Worm (Caenorhabditis elegans): ENCODE measurements around the gene slfl-5.

slfl-5 gene

DNA sequence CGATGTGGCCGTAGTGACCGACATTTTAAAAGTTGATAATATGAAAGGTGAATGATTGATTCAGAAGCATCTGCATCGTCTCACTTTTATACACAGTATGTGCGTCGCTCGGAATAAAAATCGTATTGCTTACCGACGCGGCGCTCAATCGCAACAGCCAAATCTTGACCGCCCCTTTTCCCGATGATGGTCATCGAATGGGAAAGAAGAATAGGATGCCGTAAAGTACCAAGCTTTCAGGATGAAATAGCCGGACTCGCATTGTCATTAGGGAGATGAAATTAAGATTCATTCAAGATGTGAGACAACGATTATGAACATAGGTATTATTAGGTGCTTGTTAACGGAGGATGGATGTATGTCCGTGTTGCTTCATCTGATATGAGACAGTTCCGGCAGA lies 46.3 kb downstream of the slfl-5 start, which contains the start of gene lon-3:
Gene lon-3 (minus strand): TSS at position 101 of the 400 bp plus-strand sequence.
- TF ChIP-seq dao-5 (tag; optimal IDR thresholded peaks at IDR 0.05) (no peak), him-1 (tag; optimal IDR thresholded peaks at IDR 0.05) (no peak), W03F9.2 (tag; optimal IDR thresholded peaks at IDR 0.05) (no peak)

DNA sequence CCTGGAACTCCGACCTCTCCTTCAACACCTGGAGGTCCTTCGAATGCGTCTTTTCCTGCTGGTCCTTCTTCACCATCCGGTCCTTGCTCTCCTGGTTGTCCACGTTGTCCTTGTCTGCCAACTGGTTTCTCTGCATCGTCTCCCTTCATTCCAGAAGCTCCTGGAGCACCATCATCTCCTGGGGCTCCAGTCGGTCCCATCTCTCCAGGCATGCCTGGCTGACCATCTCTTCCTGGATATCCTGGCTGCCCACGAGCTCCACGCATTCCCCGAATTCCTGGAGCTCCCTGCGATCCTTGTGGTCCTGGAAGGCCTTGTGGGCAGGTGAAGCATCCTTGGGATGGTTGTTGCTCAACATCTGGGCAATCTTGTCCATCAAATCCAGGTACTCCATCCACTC lies 47.1 kb downstream of the slfl-5 start:
- TF ChIP-seq W03F9.2 (tag; optimal IDR thresholded peaks at IDR 0.05) (no peak), dao-5 (tag; optimal IDR thresholded peaks at IDR 0.05) (no peak), him-1 (tag; optimal IDR thresholded peaks at IDR 0.05) (no peak)

DNA sequence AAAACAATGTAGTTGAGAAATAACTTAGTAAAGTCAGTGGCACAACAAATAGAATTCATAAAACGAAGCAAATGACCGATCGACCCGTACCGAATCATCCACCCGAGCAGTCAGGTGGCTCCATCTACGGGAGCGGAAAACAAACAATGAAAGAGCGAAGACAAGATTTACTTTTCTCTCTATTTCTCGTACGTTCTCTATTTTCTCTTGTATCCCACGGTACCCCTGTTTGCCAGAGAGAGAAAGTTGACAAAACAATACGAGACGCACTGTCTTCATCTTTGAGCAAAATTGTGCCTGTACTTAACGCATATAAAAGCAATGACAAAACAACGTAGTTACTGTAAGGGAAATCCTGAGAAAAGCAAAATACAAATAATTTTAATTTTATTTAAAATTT lies 48.2 kb downstream of the slfl-5 start:
- TF ChIP-seq W03F9.2 (tag; optimal IDR thresholded peaks at IDR 0.05) = no peak
- TF ChIP-seq dao-5 (tag; optimal IDR thresholded peaks at IDR 0.05) = no peak
- TF ChIP-seq him-1 (tag; optimal IDR thresholded peaks at IDR 0.05) = no peak

DNA sequence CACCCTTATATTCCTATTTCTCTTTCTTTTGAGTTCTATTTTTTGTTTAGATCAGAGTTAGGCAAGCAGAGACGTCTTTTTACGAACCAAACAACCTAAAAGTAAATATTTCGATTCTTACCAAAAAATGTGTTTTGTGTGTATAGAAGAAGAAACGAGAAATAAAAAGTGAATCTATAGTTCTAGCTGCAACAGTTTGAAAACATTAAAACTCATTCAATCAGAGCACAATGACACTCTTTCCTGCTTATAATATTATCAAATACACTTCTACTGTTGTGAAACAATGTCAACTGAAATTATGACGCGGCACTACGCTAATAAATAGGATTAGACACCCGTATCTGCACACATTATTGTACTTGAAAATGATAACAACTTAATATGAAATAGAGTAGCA lies 49.0 kb downstream of the slfl-5 start, which contains the start of gene ZK836.3:
Gene ZK836.3 (minus strand): TSS at position 101 of the 400 bp plus-strand sequence.
- TF ChIP-seq dao-5 (tag; optimal IDR thresholded peaks at IDR 0.05) (no peak), W03F9.2 (tag; optimal IDR thresholded peaks at IDR 0.05) (no peak), him-1 (tag; optimal IDR thresholded peaks at IDR 0.05) (no peak)

DNA sequence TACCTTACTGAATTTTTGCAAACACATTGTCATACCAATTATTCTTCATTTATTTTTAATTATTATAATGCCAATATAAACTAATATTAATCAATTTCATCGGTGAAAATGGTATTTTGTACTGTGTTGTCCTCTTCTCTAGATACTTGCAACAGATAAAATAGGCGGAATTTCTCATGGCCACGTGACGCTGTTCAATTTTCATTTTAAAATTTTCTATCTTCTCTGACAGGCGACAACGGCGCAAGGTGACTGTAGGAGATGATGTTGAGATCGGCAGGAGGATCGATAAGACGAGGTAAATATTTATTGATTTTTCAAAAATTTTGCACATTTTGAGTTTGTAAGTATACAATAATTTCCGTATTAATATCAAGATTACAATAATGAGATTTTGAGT lies 50.6 kb downstream of the slfl-5 start, which contains the start of gene ogdh-2:
Gene ogdh-2 (plus strand): TSS at position 233 of the 400 bp plus-strand sequence.
- TF ChIP-seq him-1 (tag; optimal IDR thresholded peaks at IDR 0.05) (no peak), dao-5 (tag; optimal IDR thresholded peaks at IDR 0.05) (no peak), W03F9.2 (tag; optimal IDR thresholded peaks at IDR 0.05) (no peak)

DNA sequence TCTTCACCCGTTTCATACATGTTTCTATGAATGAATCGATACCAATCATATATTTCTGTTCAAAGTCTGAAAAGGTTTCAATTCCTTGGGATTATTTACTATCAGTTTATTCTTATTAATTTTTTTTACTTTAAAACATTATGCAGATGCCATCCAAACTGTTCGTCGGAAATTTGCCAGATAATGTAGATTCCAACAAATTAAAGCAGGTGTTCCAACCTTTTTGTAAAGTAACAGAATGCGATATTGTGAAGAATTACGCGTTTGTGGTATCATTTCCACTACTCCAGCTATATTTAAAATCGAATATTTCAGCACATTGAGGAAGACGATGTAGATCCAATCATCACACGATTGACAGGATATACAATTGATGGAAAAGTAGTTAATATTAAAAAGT lies 52.7 kb downstream of the slfl-5 start, which contains the start of gene rnp-1:
Gene rnp-1 (plus strand): TSS at position 145 of the 400 bp plus-strand sequence.
- TF ChIP-seq dao-5 (tag; optimal IDR thresholded peaks at IDR 0.05) (no peak), W03F9.2 (tag; optimal IDR thresholded peaks at IDR 0.05) (no peak), him-1 (tag; optimal IDR thresholded peaks at IDR 0.05) (no peak)

All from whole organism, L4/young adult.